Fruit fly (Drosophila melanogaster) whole organism: ENCODE results near the gene CG12684.

Experiments
- CG8478 ChIP-seq: fragments of >200 bp; optimal IDR thresholded peaks from 2 replicates; lab custom pipeline; 2018; ENCODE audit warnings: inconsistent platforms
- Dll ChIP-seq: fragments of >200 bp; optimal IDR thresholded peaks from 2 replicates; lab custom pipeline; 2017
- EcR ChIP-seq, 2 experiments: fragments of >200 bp; optimal IDR thresholded peaks; 2 replicates each; lab custom pipeline; 2017; ENCODE audit warnings: missing biosample characterization in 2 of 2, missing genetic modification characterization in 2 of 2, missing genetic modification reagents in 2 of 2
- pan ChIP-seq: fragments of >200 bp; optimal IDR thresholded peaks from 2 replicates; lab custom pipeline; 2017
- psq ChIP-seq: fragments of >200 bp; optimal IDR thresholded peaks from 2 replicates; lab custom pipeline; 2017
- usp ChIP-seq: fragments of >200 bp; optimal IDR thresholded peaks from 2 replicates; lab custom pipeline; 2017; ENCODE audit warnings: missing biosample characterization, missing genetic modification characterization, mixed read lengths

- TF ChIP-seq pan (lab: Kevin White, UChicago) (no peak), Dll (no peak), EcR (GFP tag; optimal IDR thresholded peaks at IDR 0.05; lab: Kevin White, UChicago) (no peak), usp (GFP tag; lab: Kevin White, UChicago) (no peak), CG8478 (lab: Kevin White, UChicago) (no peak), psq (lab: Kevin White, UChicago) (no peak)
Measured at dm6 chrX:4551717-4552116, 20.0 kb downstream of the CG12684 start, which contains the start of the genes CG11436 and CG3527.
